Worm (Caenorhabditis elegans): Measurements from ENCODE around the gene plpp-1.3.

The plpp-1.3 gene

DNA sequence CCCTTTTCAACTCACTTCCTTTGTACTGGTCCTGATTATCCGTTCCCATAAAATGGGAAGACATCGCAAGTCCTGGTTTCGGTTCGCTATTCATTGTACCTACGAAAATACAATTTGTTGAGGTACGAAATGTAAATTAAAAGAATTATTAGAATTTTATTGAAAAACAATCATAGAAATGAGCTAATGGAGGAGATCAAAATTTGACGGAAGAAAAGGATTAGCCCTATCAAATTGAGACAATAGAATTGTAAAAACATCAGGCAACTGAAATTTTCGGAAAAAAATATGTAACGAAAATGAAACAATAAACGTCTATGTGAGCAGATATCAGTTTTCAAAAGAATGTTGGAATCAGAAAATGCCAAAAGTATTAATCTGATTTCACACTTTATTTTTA, 26.8 kb downstream of the plpp-1.3 start, which contains the start of gene mbr-1:
TSS of gene mbr-1 (minus strand) at position 101 of the 400 bp plus-strand sequence.
- TF ChIP-seq him-1 (tag; optimal IDR thresholded peaks at IDR 0.05) (no peak), W03F9.2 (tag; optimal IDR thresholded peaks at IDR 0.05) (no peak), dao-5 (tag; optimal IDR thresholded peaks at IDR 0.05) (no peak)

DNA sequence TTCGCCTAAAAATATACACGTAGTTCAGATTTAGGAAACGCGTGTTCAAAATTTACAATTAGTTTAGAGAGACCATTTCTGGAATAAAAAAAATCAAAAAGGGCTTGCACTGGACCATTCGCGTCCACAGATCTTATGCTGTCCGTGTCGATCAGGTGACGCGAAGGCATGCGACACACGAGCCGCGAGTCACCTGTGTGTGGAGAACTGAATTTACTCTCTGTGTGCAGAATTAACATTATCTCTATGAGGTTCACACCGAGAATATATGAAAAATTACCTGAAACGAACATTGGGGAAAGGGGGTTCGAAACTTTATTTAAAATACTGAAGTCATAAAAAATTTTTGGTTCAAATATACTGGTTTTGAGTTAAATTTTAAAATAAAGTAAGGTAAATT, 32.6 kb downstream of the plpp-1.3 start:
- TF ChIP-seq W03F9.2 (tag; optimal IDR thresholded peaks at IDR 0.05) (no peak), dao-5 (tag; optimal IDR thresholded peaks at IDR 0.05) (no peak), him-1 (tag; optimal IDR thresholded peaks at IDR 0.05) (no peak)

DNA sequence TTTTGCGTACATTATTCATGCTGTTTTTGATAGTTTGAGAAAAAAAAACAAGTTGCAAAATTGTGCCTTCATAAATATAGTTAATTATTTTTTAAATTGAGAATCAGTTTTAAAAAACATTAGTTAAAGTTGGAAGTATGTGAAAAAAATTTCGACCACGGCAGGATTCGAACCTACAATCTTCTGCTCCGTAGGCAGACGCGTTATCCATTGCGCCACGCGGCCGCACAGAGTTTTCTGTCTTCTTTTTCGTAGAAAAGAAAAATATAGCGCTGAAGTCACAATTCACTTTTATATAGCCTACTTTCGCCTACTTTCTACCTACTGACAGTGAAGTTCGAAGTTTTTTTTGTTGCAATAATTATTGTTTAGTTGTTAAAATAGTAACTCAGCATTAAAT, 36.7 kb downstream of the plpp-1.3 start:
- TF ChIP-seq him-1 (tag; optimal IDR thresholded peaks at IDR 0.05) (no peak), dao-5 (tag; optimal IDR thresholded peaks at IDR 0.05) (no peak), W03F9.2 (tag; optimal IDR thresholded peaks at IDR 0.05) (peak; percentile 13)

DNA sequence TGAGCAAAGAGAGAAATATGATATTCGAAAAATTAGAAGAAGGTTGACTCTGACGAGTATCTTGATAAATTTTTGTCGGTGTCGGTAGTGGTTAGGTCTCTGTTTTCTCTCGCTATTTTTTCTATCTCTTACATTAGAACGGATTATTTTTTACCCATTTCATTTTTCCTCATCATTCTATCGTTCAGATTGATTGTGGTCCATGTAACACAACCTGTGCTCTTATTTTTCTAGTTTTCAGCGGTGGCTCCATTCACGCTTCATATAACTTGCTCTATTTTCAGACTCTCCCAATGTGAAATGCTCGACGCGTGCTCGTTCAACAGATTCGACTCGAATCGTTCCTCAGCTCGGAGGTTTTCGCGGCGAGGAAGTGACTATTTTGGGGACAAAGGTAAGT, 38.9 kb downstream of the plpp-1.3 start, which contains the start of gene egl-36:
TSS of gene egl-36 (plus strand) at position 301 of the 400 bp plus-strand sequence.
- TF ChIP-seq W03F9.2 (tag; optimal IDR thresholded peaks at IDR 0.05) (no peak), dao-5 (tag; optimal IDR thresholded peaks at IDR 0.05) (no peak), him-1 (tag; optimal IDR thresholded peaks at IDR 0.05) (no peak)

DNA sequence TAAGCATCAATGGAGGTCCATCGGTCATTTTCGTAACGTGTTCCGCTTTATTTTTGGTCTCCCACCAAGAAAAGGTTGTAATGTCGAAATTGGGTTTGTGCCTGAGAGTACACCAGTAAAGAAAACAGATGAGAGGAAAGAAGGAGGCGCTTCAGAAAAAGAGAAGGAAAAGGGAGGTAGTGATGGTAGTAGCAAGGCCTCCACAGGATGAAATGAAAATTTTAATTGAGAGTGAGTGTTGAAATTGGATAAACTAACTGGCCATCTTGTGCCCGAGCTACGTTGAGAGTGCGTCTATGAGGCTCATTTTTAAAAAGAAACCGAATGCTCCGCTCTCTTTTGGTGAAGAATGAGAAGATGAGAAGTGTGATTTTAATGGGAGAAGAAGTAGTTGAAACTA, 51.3 kb downstream of the plpp-1.3 start, which contains the start of gene R07A4.2:
TSS of gene R07A4.2 (minus strand) at position 101 of the 400 bp plus-strand sequence.
- TF ChIP-seq W03F9.2 (tag; optimal IDR thresholded peaks at IDR 0.05) (no peak), dao-5 (tag; optimal IDR thresholded peaks at IDR 0.05) (no peak), him-1 (tag; optimal IDR thresholded peaks at IDR 0.05) (no peak)
